Fruit fly (Drosophila melanogaster) S2 (cell line): ENCODE results near the gene Osi23.

Experiments used
- CG8478 ChIP-seq: fragments of >200 bp; optimal IDR thresholded peaks from 2 replicates; lab custom pipeline; 2018
- CTCF ChIP-seq, 2 experiments: fragments of >200 bp; optimal IDR thresholded peaks; 2 replicates each; lab custom pipeline; 2018

- TF ChIP-seq CG8478 (lab: Kevin White, UChicago) (no peak), CTCF (optimal IDR thresholded peaks at IDR 0.05; lab: Kevin White, UChicago) (no peak)
Measured at dm6 chr3R:30476367-30476766, 31.5 kb upstream of the Osi23 start, which contains the start of gene spdo.
